Worm (Caenorhabditis elegans) whole organism, L4 larva: ENCODE results near the gene ins-35.

Experiments
- aly-2 ChIP-seq: sonication (generic microtip); optimal IDR thresholded peaks from 2 replicates; lab custom pipeline; 2018; ENCODE audit warnings: missing biosample characterization, missing genetic modification characterization
- ama-1 ChIP-seq: fragments of 150-350 bp; optimal IDR thresholded peaks from 2 replicates; lab custom pipeline; 2014; ENCODE audit warnings: inconsistent platforms, mixed read lengths
- fkh-10 ChIP-seq: fragments of 150-350 bp; optimal IDR thresholded peaks from 2 replicates; lab custom pipeline; 2014; ENCODE audit warnings: missing biosample characterization, missing genetic modification reagents, missing genetic modification characterization
- nhr-111 ChIP-seq: fragments of 200-800 bp; sonication (Bioruptor generic); optimal IDR thresholded peaks from 2 replicates; lab custom pipeline; 2018; ENCODE audit warnings: mild to moderate bottlenecking, missing genetic modification characterization, missing compliant biosample characterization
- saeg-2 ChIP-seq: fragments of 200-800 bp; sonication (Bioruptor generic); IDR thresholded peaks from 2 replicates; pipeline ENCODE4 v1.3.6; 2022; ENCODE audit warnings: missing genetic modification reagents, missing genetic modification characterization, missing compliant biosample characterization
- set-16 ChIP-seq: fragments of 200-800 bp; sonication (Bioruptor generic); IDR thresholded peaks from 2 replicates; pipeline ENCODE4 v1.3.6; 2022; ENCODE audit warnings: missing genetic modification reagents, missing genetic modification characterization, missing compliant biosample characterization

ce11 chrV:20412225-20412624 lies 36.9 kb downstream of the ins-35 start:
- TF ChIP-seq nhr-111 (no peak), fkh-10 (no peak), saeg-2 (GFP tag; lab: Robert Waterston, UW) (no peak), aly-2 (tag; lab: Kevin White, UChicago) (no peak), ama-1 (no peak), set-16 (GFP tag; lab: Robert Waterston, UW) (no peak)
